Worm (Caenorhabditis elegans) whole organism, L4 larva: ENCODE data around the gene C10C5.5.

Experiments used
- fos-1 ChIP-seq: fragments of 150-350 bp; optimal IDR thresholded peaks from 2 replicates; lab custom pipeline; 2014; ENCODE audit warnings: missing biosample characterization, missing genetic modification characterization
- nhr-76 ChIP-seq: fragments of 150-350 bp; optimal IDR thresholded peaks from 2 replicates; lab custom pipeline; 2014; ENCODE audit warnings: missing biosample characterization, missing genetic modification characterization
- zag-1 ChIP-seq: fragments of 150-350 bp; optimal IDR thresholded peaks from 2 replicates; lab custom pipeline; 2014; ENCODE audit warnings: missing biosample characterization, missing genetic modification characterization

DNA sequence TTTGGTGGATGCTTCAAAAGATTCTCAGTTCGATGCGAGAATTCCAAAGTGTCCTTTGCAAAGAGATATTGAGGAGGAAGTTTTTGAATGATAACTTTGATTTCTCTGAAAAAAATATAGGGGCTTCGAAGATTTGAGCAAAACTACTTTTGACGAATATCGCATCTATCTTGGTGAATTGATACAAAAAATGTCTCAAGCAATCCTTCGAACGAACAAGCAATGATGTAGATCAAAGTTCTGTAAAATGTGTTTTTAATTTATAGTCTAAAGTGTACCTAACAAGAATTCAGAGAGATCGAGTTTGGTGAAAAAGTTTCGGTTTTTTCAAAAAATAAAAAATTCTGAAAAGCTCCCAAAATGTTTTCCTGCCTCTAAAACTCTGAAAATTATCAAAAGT is 16.0 kb downstream of the C10C5.5 start, which contains the start of gene F56D5.3:
- TF ChIP-seq zag-1 (tag; lab: Kevin White, UChicago) = no peak
- no peak for TF ChIP-seq nhr-76 (tag; lab: Kevin White, UChicago)
- TF ChIP-seq fos-1 = no peak
